Worm (Caenorhabditis elegans): Measurements from ENCODE around the gene C53C11.2.

C53C11.2 gene

ce11 chrX:17369514-17369913 is 33.1 kb downstream of the C53C11.2 start:
- no peak for TF ChIP-seq nhr-21 (tag; optimal IDR thresholded peaks at IDR 0.05)
- peak; percentile 40 for TF ChIP-seq nhr-129 (tag; optimal IDR thresholded peaks at IDR 0.05)
- TF ChIP-seq fos-1 (tag; optimal IDR thresholded peaks at IDR 0.05): no peak
- no peak for TF ChIP-seq skn-1 (tag; optimal IDR thresholded peaks at IDR 0.05)
- no peak for TF ChIP-seq nhr-23 (tag; optimal IDR thresholded peaks at IDR 0.05)
- no peak for TF ChIP-seq aly-2 (tag; optimal IDR thresholded peaks at IDR 0.05)
- TF ChIP-seq nhr-25 (tag; optimal IDR thresholded peaks at IDR 0.05): peak; percentile 22
- TF ChIP-seq mab-5 (tag; optimal IDR thresholded peaks at IDR 0.05): no peak
- no peak for TF ChIP-seq lsy-2 (tag; optimal IDR thresholded peaks at IDR 0.05)
- TF ChIP-seq gmeb-1 (tag; optimal IDR thresholded peaks at IDR 0.05): no peak
- TF ChIP-seq nhr-11 (tag; optimal IDR thresholded peaks at IDR 0.05): no peak
- peak; percentile 12 for TF ChIP-seq sem-4 (tag; optimal IDR thresholded peaks at IDR 0.05)
- TF ChIP-seq ceh-16 (tag; optimal IDR thresholded peaks at IDR 0.05): no peak
- TF ChIP-seq sma-3 (GFP tag; optimal IDR thresholded peaks at IDR 0.05): no peak

DNA sequence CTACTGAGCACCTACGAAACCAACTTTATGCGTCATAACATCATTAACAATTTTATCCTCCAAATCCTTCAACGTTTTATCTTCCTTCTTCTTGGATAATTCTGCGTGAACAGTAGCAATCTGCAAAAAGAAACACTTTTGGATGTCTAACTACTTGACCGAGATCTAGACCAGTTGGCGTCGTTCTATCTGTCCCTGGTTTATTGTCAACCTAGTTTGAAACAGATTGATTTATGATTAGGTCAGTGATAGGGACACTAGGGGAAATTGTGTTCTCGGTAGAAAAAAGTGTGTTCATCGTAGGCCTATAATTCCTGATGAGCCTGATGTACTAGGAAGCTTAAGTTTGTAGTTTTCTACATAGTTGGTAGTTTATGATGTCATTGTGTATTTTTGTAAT is 37.5 kb downstream of the C53C11.2 start:
- TF ChIP-seq Y55F3AM.14 (GFP tag; optimal IDR thresholded peaks at IDR 0.05) (no peak), sma-9 (GFP tag; optimal IDR thresholded peaks at IDR 0.05) (peak; percentile 44), sma-9 (tag; optimal IDR thresholded peaks at IDR 0.05) (no peak), lin-39 (tag; optimal IDR thresholded peaks at IDR 0.05) (no peak), R02D3.7 (tag; optimal IDR thresholded peaks at IDR 0.05) (no peak), fos-1 (tag; optimal IDR thresholded peaks at IDR 0.05) (no peak), zag-1 (tag; optimal IDR thresholded peaks at IDR 0.05) (no peak), ceh-16 (tag; optimal IDR thresholded peaks at IDR 0.05) (no peak), lin-13 (GFP tag; optimal IDR thresholded peaks at IDR 0.05) (no peak), sma-3 (GFP tag; optimal IDR thresholded peaks at IDR 0.05) (peak; percentile 53), peb-1 (tag; optimal IDR thresholded peaks at IDR 0.05) (no peak), ZK546.5 (tag; optimal IDR thresholded peaks at IDR 0.05) (no peak), nhr-11 (tag; optimal IDR thresholded peaks at IDR 0.05) (no peak), C34F6.9 (tag; optimal IDR thresholded peaks at IDR 0.05) (no peak), ceh-82 (tag; optimal IDR thresholded peaks at IDR 0.05) (no peak), nhr-237 (tag; optimal IDR thresholded peaks at IDR 0.05) (no peak), lsy-2 (tag; optimal IDR thresholded peaks at IDR 0.05) (no peak), blmp-1 (tag; optimal IDR thresholded peaks at IDR 0.05; ENCODE audit: insufficient read depth) (no peak), mdl-1 (tag; optimal IDR thresholded peaks at IDR 0.05) (no peak)

ce11 chrX:17374534-17374933 is 38.1 kb downstream of the C53C11.2 start, which contains the start of gene F10D7.3:
Gene F10D7.3 (minus strand): TSS chrX:17374634.
- TF ChIP-seq mdl-1 (tag; optimal IDR thresholded peaks at IDR 0.05): no peak
- no peak for TF ChIP-seq aly-2 (tag; optimal IDR thresholded peaks at IDR 0.05)
- no peak for TF ChIP-seq nhr-11 (tag; optimal IDR thresholded peaks at IDR 0.05)

ce11 chrX:17375877-17376276 is 39.4 kb downstream of the C53C11.2 start:
- no peak for TF ChIP-seq unc-62 (GFP tag; optimal IDR thresholded peaks at IDR 0.05)
- TF ChIP-seq peb-1 (tag; optimal IDR thresholded peaks at IDR 0.05): no peak
- TF ChIP-seq zag-1 (tag; optimal IDR thresholded peaks at IDR 0.05): no peak
- TF ChIP-seq fos-1 (tag; optimal IDR thresholded peaks at IDR 0.05): peak; percentile 16

DNA sequence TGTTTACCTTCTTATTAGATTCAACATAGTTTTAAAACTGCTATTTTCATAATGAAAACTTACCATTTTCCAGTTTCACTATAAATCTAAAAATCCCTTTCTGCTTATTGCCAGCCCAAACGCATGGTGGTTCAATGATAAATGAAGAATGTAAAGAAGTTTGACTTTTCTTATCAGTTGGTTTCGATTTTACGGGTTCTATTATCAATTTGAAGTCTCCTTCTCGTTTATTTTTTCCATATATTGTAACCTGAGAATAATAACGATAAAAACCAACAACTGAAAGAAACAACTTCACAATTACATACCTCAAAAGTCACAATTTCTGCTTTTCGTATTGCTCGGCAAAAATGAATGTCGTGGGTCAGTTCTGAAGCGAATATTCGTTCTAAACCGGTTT is 42.6 kb downstream of the C53C11.2 start:
- TF ChIP-seq fos-1 (tag; optimal IDR thresholded peaks at IDR 0.05) (peak; percentile 38), R02D3.7 (tag; optimal IDR thresholded peaks at IDR 0.05) (no peak), mdl-1 (tag; optimal IDR thresholded peaks at IDR 0.05) (no peak), crh-2 (tag; optimal IDR thresholded peaks at IDR 0.05) (no peak), Y55F3AM.14 (GFP tag; optimal IDR thresholded peaks at IDR 0.05) (no peak)

DNA sequence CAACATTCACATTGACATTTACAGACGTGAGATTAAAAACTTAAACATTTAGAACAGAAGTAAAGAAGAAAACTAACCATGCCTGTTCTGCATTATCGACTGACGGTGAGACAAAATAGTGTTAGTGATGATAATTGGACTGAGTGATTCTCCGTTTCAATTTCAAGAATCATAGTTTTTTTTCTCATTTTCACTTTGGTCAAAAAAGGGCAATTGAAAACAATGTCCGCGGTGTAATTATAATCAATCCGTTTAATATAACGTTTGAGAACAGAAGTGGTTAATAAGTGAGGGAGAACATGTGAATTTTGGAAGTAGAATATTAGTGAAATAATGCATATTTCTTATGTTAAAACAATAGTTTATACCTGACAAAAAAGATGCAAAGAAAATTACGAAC is 43.2 kb downstream of the C53C11.2 start, which contains the start of gene F10D7.10:
Gene F10D7.10 (minus strand): TSS at position 101 of the 400 bp plus-strand sequence.
- no peak for TF ChIP-seq lin-11 (tag; optimal IDR thresholded peaks at IDR 0.05)
- no peak for TF ChIP-seq ceh-82 (tag; optimal IDR thresholded peaks at IDR 0.05)
- no peak for TF ChIP-seq skn-1 (tag; optimal IDR thresholded peaks at IDR 0.05)
- no peak for TF ChIP-seq elt-3 (tag; optimal IDR thresholded peaks at IDR 0.05)
- no peak for TF ChIP-seq nhr-11 (tag; optimal IDR thresholded peaks at IDR 0.05)
- no peak for TF ChIP-seq ZK546.5 (tag; optimal IDR thresholded peaks at IDR 0.05)
- TF ChIP-seq sem-4 (tag; optimal IDR thresholded peaks at IDR 0.05): no peak
- TF ChIP-seq blmp-1 (tag; optimal IDR thresholded peaks at IDR 0.05; ENCODE audit: insufficient read depth): no peak
- no peak for TF ChIP-seq dmd-4 (tag; optimal IDR thresholded peaks at IDR 0.05)
- TF ChIP-seq ztf-11 (tag; optimal IDR thresholded peaks at IDR 0.05): no peak
- no peak for TF ChIP-seq unc-39 (tag; optimal IDR thresholded peaks at IDR 0.05)
- TF ChIP-seq ztf-4 (tag; optimal IDR thresholded peaks at IDR 0.05): no peak
- TF ChIP-seq lsy-2 (tag; optimal IDR thresholded peaks at IDR 0.05): no peak
- no peak for TF ChIP-seq nhr-237 (tag; optimal IDR thresholded peaks at IDR 0.05)
- TF ChIP-seq nhr-129 (tag; optimal IDR thresholded peaks at IDR 0.05): no peak
- TF ChIP-seq nhr-12 (tag; optimal IDR thresholded peaks at IDR 0.05): no peak
- TF ChIP-seq nhr-6 (tag; optimal IDR thresholded peaks at IDR 0.05): no peak
- no peak for TF ChIP-seq crh-2 (tag; optimal IDR thresholded peaks at IDR 0.05)
- no peak for TF ChIP-seq ztf-1 (GFP tag; conservative IDR thresholded peaks at IDR 0.05)
- TF ChIP-seq lin-39 (tag; optimal IDR thresholded peaks at IDR 0.05): no peak

Measured in whole organism, L2 larva.